Worm (Caenorhabditis elegans) whole organism, L4 larva: ENCODE results near the gene F57C2.5.
A peak's percentile ranks its signal among the peaks of the same experiment; 100 is the strongest.

Source experiments
- D1046.2 ChIP-seq: fragments of 200-800 bp; sonication (Bioruptor generic); IDR thresholded peaks from 2 replicates; pipeline ENCODE4 v1.3.6; 2022; ENCODE audit warnings: missing genetic modification characterization, missing compliant biosample characterization
- F26F4.8 ChIP-seq: fragments of 200-800 bp; sonication (Bioruptor generic); conservative IDR thresholded peaks from 2 replicates; pipeline ENCODE4 v1.3.6; 2022; ENCODE audit warnings: missing genetic modification characterization, missing compliant biosample characterization
- F37D6.2 ChIP-seq: sonication (generic microtip); optimal IDR thresholded peaks from 2 replicates; lab custom pipeline; 2016; ENCODE audit warnings: mild to moderate bottlenecking, missing genetic modification characterization, missing compliant biosample characterization
- F49E8.2 ChIP-seq: sonication (generic microtip); optimal IDR thresholded peaks from 2 replicates; lab custom pipeline; 2016; ENCODE audit warnings: missing compliant biosample characterization, mild to moderate bottlenecking, missing genetic modification characterization, borderline replicate concordance
- R02D3.7 ChIP-seq: fragments of 150-350 bp; sonication (generic microtip); optimal IDR thresholded peaks from 3 replicates; lab custom pipeline; 2014; ENCODE audit warnings: missing biosample characterization, missing genetic modification characterization
- T20F7.1 ChIP-seq: fragments of 200-800 bp; sonication (Bioruptor generic); optimal IDR thresholded peaks from 2 replicates; lab custom pipeline; 2018; ENCODE audit warnings: mild to moderate bottlenecking, missing genetic modification characterization, missing compliant biosample characterization
- Y48G9A.11 ChIP-seq: fragments of 200-800 bp; sonication (Bioruptor generic); IDR thresholded peaks from 2 replicates; pipeline ENCODE4 v1.3.6; 2022; ENCODE audit warnings: missing genetic modification reagents, missing genetic modification characterization, missing compliant biosample characterization
- ZK337.2 ChIP-seq: fragments of 200-800 bp; sonication (Bioruptor generic); IDR thresholded peaks from 2 replicates; pipeline ENCODE4 v1.3.6; 2022; ENCODE audit warnings: missing genetic modification reagents, missing genetic modification characterization, missing compliant biosample characterization
- aha-1 ChIP-seq: fragments of 150-350 bp; peaks from one replicate; lab custom pipeline; 2014; ENCODE audit warnings: missing biosample characterization, missing genetic modification characterization
- aly-2 ChIP-seq: sonication (generic microtip); optimal IDR thresholded peaks from 2 replicates; lab custom pipeline; 2018; ENCODE audit warnings: missing biosample characterization, missing genetic modification characterization
- attf-4 ChIP-seq: sonication (generic microtip); optimal IDR thresholded peaks from 3 replicates; lab custom pipeline; 2017; ENCODE audit warnings: missing biosample characterization, missing genetic modification characterization
- ceh-28 ChIP-seq: fragments of 150-350 bp; optimal IDR thresholded peaks from 2 replicates; lab custom pipeline; 2014; ENCODE audit warnings: missing biosample characterization, missing genetic modification reagents, missing genetic modification characterization
- ceh-32 ChIP-seq: sonication (generic microtip); optimal IDR thresholded peaks from 2 replicates; lab custom pipeline; 2016; ENCODE audit warnings: mild to moderate bottlenecking, missing genetic modification characterization, missing compliant biosample characterization; ENCODE audit not compliant: poor library complexity
- ces-1 ChIP-seq: fragments of 150-350 bp; sonication (generic microtip); optimal IDR thresholded peaks from 4 replicates; lab custom pipeline; 2014; ENCODE audit warnings: missing biosample characterization, missing genetic modification reagents, missing genetic modification characterization
- ctbp-1 ChIP-seq: fragments of 200-800 bp; sonication (Bioruptor generic); IDR thresholded peaks from 2 replicates; pipeline ENCODE4 v1.3.6; 2022; ENCODE audit warnings: missing genetic modification reagents, missing genetic modification characterization, missing compliant biosample characterization
- daf-16 ChIP-seq, 3 experiments: sonication (generic microtip); optimal IDR thresholded peaks; 2 replicates each; lab custom pipeline; 2016 to 2017; ENCODE audit warnings: missing genetic modification characterization in 3 of 3, missing genetic modification reagents in 3 of 3, mild to moderate bottlenecking in 2 of 3, missing compliant biosample characterization in 2 of 3, missing biosample characterization in 1 of 3, moderate library complexity in 1 of 3
- dmd-9 ChIP-seq: fragments of 200-800 bp; sonication (Bioruptor generic); IDR thresholded peaks from 2 replicates; pipeline ENCODE4 v1.3.6; 2022; ENCODE audit warnings: missing genetic modification reagents, missing genetic modification characterization, missing compliant biosample characterization
- dpl-1 ChIP-seq: fragments of 150-350 bp; optimal IDR thresholded peaks from 2 replicates; lab custom pipeline; 2014; ENCODE audit warnings: missing biosample characterization, missing genetic modification reagents, missing genetic modification characterization
- dve-1 ChIP-seq: sonication (generic microtip); optimal IDR thresholded peaks from 2 replicates; lab custom pipeline; 2017; ENCODE audit warnings: antibody characterized with exemption, mild to moderate bottlenecking, missing genetic modification characterization, missing compliant biosample characterization; ENCODE audit not compliant: insufficient read depth
- egl-27 ChIP-seq: sonication (generic microtip); optimal IDR thresholded peaks from 3 replicates; lab custom pipeline; 2017; ENCODE audit warnings: missing biosample characterization, missing genetic modification reagents, missing genetic modification characterization
- fkh-10 ChIP-seq: fragments of 150-350 bp; optimal IDR thresholded peaks from 2 replicates; lab custom pipeline; 2014; ENCODE audit warnings: missing biosample characterization, missing genetic modification reagents, missing genetic modification characterization
- hlh-11 ChIP-seq: fragments of 200-800 bp; sonication (Bioruptor generic); optimal IDR thresholded peaks from 2 replicates; lab custom pipeline; 2018; ENCODE audit warnings: mild to moderate bottlenecking, missing genetic modification characterization, missing compliant biosample characterization
- hlh-30 ChIP-seq: sonication (generic microtip); optimal IDR thresholded peaks from 2 replicates; lab custom pipeline; 2017; ENCODE audit warnings: antibody characterized with exemption, mild to moderate bottlenecking, missing genetic modification characterization, missing compliant biosample characterization; ENCODE audit not compliant: insufficient read depth
- hmg-1.1 ChIP-seq: fragments of 200-800 bp; sonication (Bioruptor generic); IDR thresholded peaks from 2 replicates; pipeline ENCODE4 v1.3.6; 2022; ENCODE audit warnings: missing genetic modification reagents, missing genetic modification characterization, missing compliant biosample characterization
- jun-1 ChIP-seq: fragments of 150-350 bp; optimal IDR thresholded peaks from 2 replicates; lab custom pipeline; 2014; ENCODE audit warnings: missing biosample characterization, missing genetic modification reagents, missing genetic modification characterization
- lim-7 ChIP-seq: fragments of 200-800 bp; sonication (Bioruptor generic); IDR thresholded peaks from 2 replicates; pipeline ENCODE4 v1.3.6; 2022; ENCODE audit warnings: missing genetic modification characterization, missing compliant biosample characterization
- lin-13 ChIP-seq: fragments of 150-350 bp; optimal IDR thresholded peaks from 2 replicates; lab custom pipeline; 2014; ENCODE audit warnings: missing biosample characterization, missing genetic modification reagents, missing genetic modification characterization
- lin-15B ChIP-seq: fragments of 150-350 bp; sonication (generic microtip); optimal IDR thresholded peaks from 3 replicates; lab custom pipeline; 2014; ENCODE audit warnings: missing biosample characterization, missing genetic modification characterization
- lin-38 ChIP-seq: fragments of 200-800 bp; sonication (Bioruptor generic); IDR thresholded peaks from 2 replicates; pipeline ENCODE4 v1.3.6; 2022; ENCODE audit warnings: missing genetic modification reagents, missing genetic modification characterization, missing compliant biosample characterization
- madf-5 ChIP-seq, 2 experiments: fragments of 200-800 bp; sonication (Bioruptor generic); IDR thresholded peaks; 2 replicates each; pipeline ENCODE4 v1.3.6; 2022; ENCODE audit warnings: missing compliant biosample characterization in 2 of 2, missing genetic modification characterization in 2 of 2
- mdl-1 ChIP-seq, 2 experiments: fragments of 150-350 bp in 1 of 2; sonication (generic microtip) in 1 of 2; optimal IDR thresholded peaks; 2 replicates each; lab custom pipeline; 2014 to 2017; ENCODE audit warnings: missing biosample characterization in 2 of 2, missing genetic modification characterization in 2 of 2
- mep-1 ChIP-seq: fragments of 150-350 bp; sonication (generic microtip); optimal IDR thresholded peaks from 3 replicates; lab custom pipeline; 2014; ENCODE audit warnings: missing biosample characterization, missing genetic modification characterization
- mes-2 ChIP-seq: sonication (generic microtip); optimal IDR thresholded peaks from 2 replicates; lab custom pipeline; 2016; ENCODE audit warnings: missing genotype, mild to moderate bottlenecking, missing genetic modification characterization, missing compliant biosample characterization; ENCODE audit not compliant: poor library complexity, severe bottlenecking
- mxl-2 ChIP-seq: fragments of 200-800 bp; sonication (Bioruptor generic); conservative IDR thresholded peaks from 2 replicates; pipeline ENCODE4 v1.3.6; 2022; ENCODE audit warnings: missing genetic modification reagents, missing genetic modification characterization, missing compliant biosample characterization
- nhr-10 ChIP-seq: fragments of 150-350 bp; optimal IDR thresholded peaks from 2 replicates; lab custom pipeline; 2014; ENCODE audit warnings: missing biosample characterization, missing genetic modification characterization
- nhr-11 ChIP-seq: fragments of 150-350 bp; optimal IDR thresholded peaks from 2 replicates; lab custom pipeline; 2014; ENCODE audit warnings: missing biosample characterization, missing genetic modification characterization
- nhr-237 ChIP-seq: sonication (generic microtip); optimal IDR thresholded peaks from 2 replicates; lab custom pipeline; 2017; ENCODE audit warnings: missing biosample characterization, missing genetic modification characterization
- nhr-41 ChIP-seq: fragments of 200-800 bp; sonication (Bioruptor generic); IDR thresholded peaks from 2 replicates; pipeline ENCODE4 v1.3.6; 2022; ENCODE audit warnings: missing genetic modification reagents, missing genetic modification characterization, missing compliant biosample characterization
- nhr-42 ChIP-seq: fragments of 200-800 bp; sonication (Bioruptor generic); IDR thresholded peaks from 2 replicates; pipeline ENCODE4 v1.3.6; 2022; ENCODE audit warnings: missing genetic modification characterization, missing compliant biosample characterization
- nhr-76 ChIP-seq: fragments of 150-350 bp; optimal IDR thresholded peaks from 2 replicates; lab custom pipeline; 2014; ENCODE audit warnings: missing biosample characterization, missing genetic modification characterization
- pha-4 ChIP-seq, 2 experiments: fragments of 150-350 bp in 1 of 2; fragments of 200-800 bp in 1 of 2; sonication (Bioruptor generic) in 1 of 2; IDR thresholded peaks in 1 of 2; optimal IDR thresholded peaks in 1 of 2; 2 replicates each; pipeline versions ENCODE4 v1.3.6 to Lab custom; 2014 to 2022; ENCODE audit warnings: missing genetic modification characterization in 2 of 2, missing genetic modification reagents in 2 of 2, missing biosample characterization in 1 of 2, missing compliant biosample characterization in 1 of 2
- pqm-1 ChIP-seq: sonication (generic microtip); optimal IDR thresholded peaks from 2 replicates; lab custom pipeline; 2017; ENCODE audit warnings: missing biosample characterization, missing genetic modification characterization
- saeg-2 ChIP-seq: fragments of 200-800 bp; sonication (Bioruptor generic); IDR thresholded peaks from 2 replicates; pipeline ENCODE4 v1.3.6; 2022; ENCODE audit warnings: missing genetic modification reagents, missing genetic modification characterization, missing compliant biosample characterization
- sdz-12 ChIP-seq: fragments of 200-800 bp; sonication (Bioruptor generic); optimal IDR thresholded peaks from 2 replicates; lab custom pipeline; 2018; ENCODE audit warnings: mild to moderate bottlenecking, missing genetic modification characterization, missing compliant biosample characterization
- set-16 ChIP-seq: fragments of 200-800 bp; sonication (Bioruptor generic); IDR thresholded peaks from 2 replicates; pipeline ENCODE4 v1.3.6; 2022; ENCODE audit warnings: missing genetic modification reagents, missing genetic modification characterization, missing compliant biosample characterization
- spr-3 ChIP-seq: fragments of 200-800 bp; sonication (Bioruptor generic); optimal IDR thresholded peaks from 2 replicates; lab custom pipeline; 2018; ENCODE audit warnings: mild to moderate bottlenecking, missing genetic modification characterization, missing compliant biosample characterization
- tra-1 ChIP-seq: fragments of 200-800 bp; sonication (Bioruptor generic); IDR thresholded peaks from 2 replicates; pipeline ENCODE4 v1.3.6; 2022; ENCODE audit warnings: missing genetic modification reagents, missing genetic modification characterization, missing compliant biosample characterization
- unc-130 ChIP-seq: sonication (generic microtip); optimal IDR thresholded peaks from 2 replicates; lab custom pipeline; 2016; ENCODE audit warnings: missing genetic modification reagents, missing genetic modification characterization, missing compliant biosample characterization
- unc-62 ChIP-seq, 3 experiments: fragments of 150-350 bp in 1 of 3; sonication (generic microtip); optimal IDR thresholded peaks in 2 of 3; peaks in 1 of 3; 1 replicate in 1 of 3; 2 replicates in 2 of 3; lab custom pipeline; 2014 to 2017; ENCODE audit warnings: missing biosample characterization in 3 of 3, missing genetic modification characterization in 3 of 3, missing genetic modification reagents in 3 of 3, missing genotype in 1 of 3
- zfp-2 ChIP-seq: sonication (generic microtip); optimal IDR thresholded peaks from 2 replicates; lab custom pipeline; 2016; ENCODE audit warnings: mild to moderate bottlenecking, missing genetic modification characterization, missing compliant biosample characterization

F57C2.5 gene

ce11 chrII:14495341-14495740 is 32.7 kb downstream of the F57C2.5 start (continued):
- TF ChIP-seq set-16 (no peak), R02D3.7 (tag; lab: Kevin White, UChicago) (no peak), tra-1 (GFP tag; lab: Robert Waterston, UW) (no peak), aly-2 (tag; lab: Kevin White, UChicago) (no peak), spr-3 (GFP tag; lab: Kevin White, UChicago) (no peak), aha-1 (peak; percentile 96), sdz-12 (GFP tag; lab: Kevin White, UChicago) (no peak), nhr-42 (GFP tag; lab: Robert Waterston, UW) (no peak), pha-4 (GFP tag; IDR thresholded peaks at IDR 0.05; lab: Robert Waterston, UW) (no peak), pha-4 (tag; optimal IDR thresholded peaks at IDR 0.05; lab: Kevin White, UChicago) (no peak), mxl-2 (GFP tag; lab: Robert Waterston, UW) (no peak), ces-1 (no peak), unc-62 (GFP tag; optimal IDR thresholded peaks at IDR 0.05 in 1 of 2; lab: Kevin White, UChicago) (no peak), unc-62 (tag; optimal IDR thresholded peaks at IDR 0.05; lab: Kevin White, UChicago) (no peak), egl-27 (no peak), ceh-32 (tag; lab: Kevin White, UChicago) (no peak), attf-4 (tag; lab: Kevin White, UChicago) (no peak), Y48G9A.11 (no peak), ZK337.2 (GFP tag; lab: Robert Waterston, UW) (no peak), nhr-11 (tag; lab: Kevin White, UChicago) (no peak), dpl-1 (no peak), nhr-41 (GFP tag; lab: Robert Waterston, UW) (no peak), lim-7 (GFP tag; lab: Robert Waterston, UW) (no peak), lin-15B (tag; lab: Kevin White, UChicago) (no peak), dmd-9 (GFP tag; lab: Robert Waterston, UW) (no peak), zfp-2 (tag; lab: Kevin White, UChicago) (no peak), F37D6.2 (no peak), lin-38 (no peak), F26F4.8 (no peak), saeg-2 (GFP tag; lab: Robert Waterston, UW) (no peak), jun-1 (tag; lab: Kevin White, UChicago) (no peak), ctbp-1 (GFP tag; lab: Robert Waterston, UW) (no peak), nhr-76 (tag; lab: Kevin White, UChicago) (no peak), mes-2 (tag; lab: Kevin White, UChicago) (no peak), madf-5 (GFP tag; IDR thresholded peaks at IDR 0.05; lab: Robert Waterston, UW) (no peak), F49E8.2 (tag; lab: Kevin White, UChicago) (no peak), daf-16 (GFP tag; optimal IDR thresholded peaks at IDR 0.05; lab: Kevin White, UChicago) (no peak), daf-16 (tag; optimal IDR thresholded peaks at IDR 0.05; lab: Kevin White, UChicago) (peak; percentile 0), ceh-28 (no peak), pqm-1 (no peak), unc-130 (GFP tag; lab: Kevin White, UChicago) (no peak), mep-1 (tag; lab: Kevin White, UChicago) (peak; percentile 38), lin-13 (GFP tag; lab: Kevin White, UChicago) (no peak), D1046.2 (GFP tag; lab: Robert Waterston, UW) (no peak), hlh-30 (tag; lab: Kevin White, UChicago) (peak; percentile 56), hlh-11 (peak; percentile 43), T20F7.1 (GFP tag; lab: Kevin White, UChicago) (no peak), nhr-10 (tag; lab: Kevin White, UChicago) (no peak), dve-1 (tag; lab: Kevin White, UChicago) (peak; percentile 73), mdl-1 (tag; optimal IDR thresholded peaks at IDR 0.05; lab: Kevin White, UChicago) (peak in 1 of 2 experiments; percentile 48), hmg-1.1 (no peak), fkh-10 (GFP tag; lab: Kevin White, UChicago) (no peak), nhr-237 (tag; lab: Kevin White, UChicago) (no peak)
